Fruit fly (Drosophila melanogaster) whole organism: ENCODE measurements around the gene CG7408.

ENCODE experiments used
- CG8478 ChIP-seq: fragments of >200 bp; optimal IDR thresholded peaks from 2 replicates; lab custom pipeline; 2018; ENCODE audit warnings: inconsistent platforms
- EcR ChIP-seq, 2 experiments: fragments of >200 bp; optimal IDR thresholded peaks; 2 replicates each; lab custom pipeline; 2017; ENCODE audit warnings: missing biosample characterization in 2 of 2, missing genetic modification characterization in 2 of 2, missing genetic modification reagents in 2 of 2
- pan ChIP-seq: fragments of >200 bp; optimal IDR thresholded peaks from 2 replicates; lab custom pipeline; 2017
- psq ChIP-seq: fragments of >200 bp; optimal IDR thresholded peaks from 2 replicates; lab custom pipeline; 2017
- usp ChIP-seq: fragments of >200 bp; optimal IDR thresholded peaks from 2 replicates; lab custom pipeline; 2017; ENCODE audit warnings: missing biosample characterization, missing genetic modification characterization, mixed read lengths

DNA sequence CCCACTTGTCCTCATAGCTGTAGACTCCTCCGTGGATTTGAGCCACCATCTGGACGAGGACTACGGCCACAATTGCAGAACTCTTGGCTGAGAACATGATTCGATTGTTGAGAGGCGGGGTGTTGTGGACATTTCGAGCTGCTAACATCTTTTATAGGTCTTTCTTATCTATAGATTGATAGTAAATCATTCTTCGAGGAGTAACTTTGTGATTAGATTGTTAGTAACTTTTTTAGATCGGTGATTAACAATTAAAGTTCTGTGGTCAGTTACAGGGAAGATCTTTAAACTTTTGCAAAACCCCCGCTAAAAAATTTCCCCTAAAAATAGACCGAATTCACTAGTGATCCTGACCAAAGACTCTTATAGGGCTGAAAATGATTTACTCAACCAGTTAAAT, 7.6 kb downstream of the CG7408 start, which contains the start of gene CG16775:
- no peak for TF ChIP-seq EcR (GFP tag; optimal IDR thresholded peaks at IDR 0.05; lab: Kevin White, UChicago)
- TF ChIP-seq CG8478 (lab: Kevin White, UChicago), result no peak
- TF ChIP-seq psq, result no peak
- no peak for TF ChIP-seq usp (GFP tag; lab: Kevin White, UChicago)
- TF ChIP-seq pan (lab: Kevin White, UChicago), result no peak
